Fruit fly (Drosophila melanogaster) whole organism, embryonic: Measurements from ENCODE around the gene Jhbp12.

ENCODE experiments used
- Adf1 ChIP-seq: fragments of 200-800 bp; sonication (Bioruptor generic); IDR thresholded peaks from 2 replicates; pipeline ENCODE4 v1.3.6; 2022; ENCODE audit warnings: missing biosample characterization, missing genetic modification characterization
- Awh ChIP-seq: fragments of 200-800 bp; sonication (Bioruptor generic); IDR thresholded peaks from 2 replicates; pipeline ENCODE4, ENCODE4 v1.3.6; 2022; ENCODE audit warnings: missing biosample characterization, missing genetic modification characterization
- Bdp1 ChIP-seq: fragments of 200-800 bp; sonication (Bioruptor generic); optimal IDR thresholded peaks from 3 replicates; lab custom pipeline; 2016; ENCODE audit warnings: missing biosample characterization, missing genetic modification characterization
- Blimp-1 ChIP-seq: fragments of 200-800 bp; sonication (Bioruptor generic); optimal IDR thresholded peaks from 3 replicates; lab custom pipeline; 2018; ENCODE audit warnings: missing biosample characterization, missing genetic modification characterization, mild to moderate bottlenecking, moderate library complexity, missing genetic modification reagents
- CG10462 ChIP-seq: fragments of 200-800 bp; sonication (Bioruptor generic); optimal IDR thresholded peaks from 2 replicates; lab custom pipeline; 2016; ENCODE audit warnings: missing biosample characterization, missing genetic modification characterization
- CG10959 ChIP-seq: fragments of 200-800 bp; sonication (Bioruptor generic); IDR thresholded peaks from 2 replicates; pipeline ENCODE4 v1.3.6; 2022; ENCODE audit warnings: missing biosample characterization, missing genetic modification characterization
- CG11723 ChIP-seq: fragments of 200-800 bp; sonication (Bioruptor generic); optimal IDR thresholded peaks from 2 replicates; lab custom pipeline; 2017; ENCODE audit warnings: missing biosample characterization, mild to moderate bottlenecking, missing genetic modification characterization
- CG15601 ChIP-seq: fragments of 200-800 bp; sonication (Bioruptor generic); optimal IDR thresholded peaks from 3 replicates; lab custom pipeline; 2019; ENCODE audit warnings: missing biosample characterization, mild to moderate bottlenecking, missing genetic modification characterization, moderate library complexity
- CG2116 ChIP-seq: fragments of 200-800 bp; sonication (Bioruptor generic); optimal IDR thresholded peaks from 3 replicates; lab custom pipeline; 2018; ENCODE audit warnings: missing biosample characterization, mild to moderate bottlenecking, missing genetic modification characterization
- CG2889 ChIP-seq: fragments of 200-800 bp; sonication (Bioruptor generic); IDR thresholded peaks from 3 replicates; pipeline ENCODE4 v1.3.6; 2022; ENCODE audit warnings: missing biosample characterization, missing genetic modification characterization
- CG33213 ChIP-seq: fragments of 200-800 bp; sonication (Bioruptor generic); optimal IDR thresholded peaks from 3 replicates; lab custom pipeline; 2016; ENCODE audit warnings: missing biosample characterization, missing genetic modification characterization
- CG6791 ChIP-seq: fragments of 200-800 bp; sonication (Bioruptor generic); IDR thresholded peaks from 3 replicates; pipeline ENCODE4 v1.3.6; 2022; ENCODE audit warnings: missing biosample characterization, missing genetic modification characterization; ENCODE audit not compliant: partially characterized antibody
- CG7556 ChIP-seq: fragments of 200-800 bp; sonication (Bioruptor generic); optimal IDR thresholded peaks from 2 replicates; lab custom pipeline; 2017; ENCODE audit warnings: missing biosample characterization, mild to moderate bottlenecking, missing genetic modification characterization
- CG7928 ChIP-seq: fragments of 200-800 bp; sonication (Bioruptor generic); optimal IDR thresholded peaks from 2 replicates; lab custom pipeline; 2017; ENCODE audit warnings: missing biosample characterization, mild to moderate bottlenecking, missing genetic modification characterization
- CkIIα-i1 ChIP-seq: fragments of 200-800 bp; sonication (Bioruptor generic); IDR thresholded peaks from 2 replicates; pipeline ENCODE4 v1.3.6; 2022; ENCODE audit warnings: missing biosample characterization, missing genetic modification characterization
- CoRest ChIP-seq: fragments of 200-800 bp; sonication (Bioruptor generic); optimal IDR thresholded peaks from 3 replicates; lab custom pipeline; 2018; ENCODE audit warnings: missing biosample characterization, mild to moderate bottlenecking, missing genetic modification characterization, moderate library complexity
- Dad ChIP-seq: fragments of 200-800 bp; sonication (Bioruptor generic); optimal IDR thresholded peaks from 3 replicates; lab custom pipeline; 2016; ENCODE audit warnings: missing biosample characterization, missing genetic modification characterization
- Deaf1 ChIP-seq: fragments of 200-800 bp; optimal IDR thresholded peaks from 3 replicates; lab custom pipeline; 2019; ENCODE audit warnings: missing biosample characterization, mild to moderate bottlenecking, missing genetic modification characterization, moderate library complexity
- Ets97D ChIP-seq: fragments of 200-800 bp; sonication (Bioruptor generic); optimal IDR thresholded peaks from 3 replicates; lab custom pipeline; 2016; ENCODE audit warnings: missing biosample characterization, missing genetic modification characterization
- HHEX ChIP-seq: fragments of 200-800 bp; sonication (Bioruptor generic); optimal IDR thresholded peaks from 3 replicates; lab custom pipeline; 2017; ENCODE audit warnings: missing biosample characterization, mild to moderate bottlenecking, missing genetic modification characterization, missing genetic modification reagents
- MBD-R2 ChIP-seq: fragments of 200-800 bp; sonication (Bioruptor generic); IDR thresholded peaks from 2 replicates; pipeline ENCODE4 v1.3.6; 2022; ENCODE audit warnings: missing biosample characterization, missing genetic modification characterization
- Meics ChIP-seq: fragments of 200-800 bp; sonication (Bioruptor generic); optimal IDR thresholded peaks from 2 replicates; lab custom pipeline; 2017; ENCODE audit warnings: missing biosample characterization, mild to moderate bottlenecking, missing genetic modification characterization
- NFAT ChIP-seq: fragments of 200-800 bp; sonication (Bioruptor generic); IDR thresholded peaks from 2 replicates; pipeline ENCODE4 v1.3.6; 2022; ENCODE audit warnings: missing biosample characterization, missing genetic modification characterization
- Neu2 ChIP-seq: fragments of 200-800 bp; sonication (Bioruptor generic); optimal IDR thresholded peaks from 3 replicates; lab custom pipeline; 2016; ENCODE audit warnings: missing biosample characterization, missing genetic modification characterization, borderline replicate concordance
- Oaz ChIP-seq: fragments of 200-800 bp; sonication (Bioruptor generic); IDR thresholded peaks from 2 replicates; pipeline ENCODE4 v1.3.6; 2022; ENCODE audit warnings: missing biosample characterization, missing genetic modification characterization
- Rx ChIP-seq: fragments of 200-800 bp; sonication (Bioruptor generic); IDR thresholded peaks from 2 replicates; pipeline ENCODE4 v1.3.6; 2022; ENCODE audit warnings: missing biosample characterization, missing genetic modification characterization
- Stat92E ChIP-seq, 3 experiments: fragments of >200 bp in 2 of 3; fragments of 200-800 bp in 1 of 3; sonication (Bioruptor generic) in 1 of 3; optimal IDR thresholded peaks; 2 replicates each; lab custom pipeline; 2017 to 2019; ENCODE audit warnings: missing biosample characterization in 3 of 3, missing genetic modification characterization in 3 of 3, mild to moderate bottlenecking in 1 of 3, moderate library complexity in 1 of 3
- Xbp1 ChIP-seq: fragments of 200-800 bp; sonication (Bioruptor generic); optimal IDR thresholded peaks from 3 replicates; lab custom pipeline; 2016; ENCODE audit warnings: missing biosample characterization, mild to moderate bottlenecking, missing genetic modification characterization
- ash1 ChIP-seq: fragments of 200-800 bp; sonication (Bioruptor generic); optimal IDR thresholded peaks from 2 replicates; lab custom pipeline; 2018; ENCODE audit warnings: missing biosample characterization, mild to moderate bottlenecking, missing genetic modification characterization
- bab2 ChIP-seq: fragments of 200-800 bp; sonication (Bioruptor generic); optimal IDR thresholded peaks from 2 replicates; lab custom pipeline; 2016; ENCODE audit warnings: missing biosample characterization, missing genetic modification characterization
- cato ChIP-seq: fragments of 200-800 bp; sonication (Bioruptor generic); optimal IDR thresholded peaks from 2 replicates; lab custom pipeline; 2016; ENCODE audit warnings: missing biosample characterization, missing genetic modification characterization, borderline replicate concordance
- disco-r ChIP-seq: fragments of 200-800 bp; sonication (Bioruptor generic); optimal IDR thresholded peaks from 2 replicates; lab custom pipeline; 2016; ENCODE audit warnings: missing biosample characterization, missing genetic modification characterization
- dmrt11E ChIP-seq: fragments of 200-800 bp; sonication (Bioruptor generic); optimal IDR thresholded peaks from 3 replicates; lab custom pipeline; 2018; ENCODE audit warnings: missing biosample characterization, mild to moderate bottlenecking, missing genetic modification characterization, moderate library complexity
- esg ChIP-seq: fragments of 200-800 bp; sonication (Bioruptor generic); conservative IDR thresholded peaks from 2 replicates; pipeline ENCODE4 v1.3.6; 2022; ENCODE audit warnings: missing biosample characterization, missing genetic modification characterization
- eyg ChIP-seq: fragments of 200-800 bp; sonication (Bioruptor generic); optimal IDR thresholded peaks from 3 replicates; lab custom pipeline; 2016; ENCODE audit warnings: missing biosample characterization, missing genetic modification characterization
- fd96Cb ChIP-seq: fragments of 200-800 bp; sonication (Bioruptor generic); optimal IDR thresholded peaks from 2 replicates; lab custom pipeline; 2018; ENCODE audit warnings: missing biosample characterization, mild to moderate bottlenecking, missing genetic modification characterization, moderate library complexity
- gce ChIP-seq: fragments of 200-800 bp; sonication (Bioruptor generic); IDR thresholded peaks from 3 replicates; pipeline ENCODE4 v1.3.6; 2022; ENCODE audit warnings: missing biosample characterization, missing genetic modification characterization
- gsb-n ChIP-seq: fragments of 200-800 bp; sonication (Bioruptor generic); optimal IDR thresholded peaks from 3 replicates; lab custom pipeline; 2018; ENCODE audit warnings: missing biosample characterization, mild to moderate bottlenecking, missing genetic modification characterization
- jumu ChIP-seq: fragments of 200-800 bp; sonication (Bioruptor generic); optimal IDR thresholded peaks from 3 replicates; lab custom pipeline; 2016; ENCODE audit warnings: missing biosample characterization, missing genetic modification characterization
- maf-S ChIP-seq: fragments of 200-800 bp; sonication (Bioruptor generic); optimal IDR thresholded peaks from 2 replicates; lab custom pipeline; 2016; ENCODE audit warnings: missing biosample characterization, missing genetic modification characterization
- mirr ChIP-seq: fragments of 200-800 bp; sonication (Bioruptor generic); optimal IDR thresholded peaks from 3 replicates; lab custom pipeline; 2018; ENCODE audit warnings: missing biosample characterization, mild to moderate bottlenecking, missing genetic modification characterization
- nau ChIP-seq: fragments of 200-800 bp; sonication (Bioruptor generic); optimal IDR thresholded peaks from 3 replicates; lab custom pipeline; 2017; ENCODE audit warnings: missing biosample characterization, mild to moderate bottlenecking, missing genetic modification characterization, missing genetic modification reagents
- pum ChIP-seq: fragments of 200-800 bp; sonication (Bioruptor generic); optimal IDR thresholded peaks from 2 replicates; lab custom pipeline; 2016; ENCODE audit warnings: missing biosample characterization, missing genetic modification characterization
- salm ChIP-seq: fragments of 200-800 bp; sonication (Bioruptor generic); optimal IDR thresholded peaks from 2 replicates; lab custom pipeline; 2018; ENCODE audit warnings: missing biosample characterization, mild to moderate bottlenecking, missing genetic modification characterization
- schlank ChIP-seq: fragments of 200-800 bp; sonication (Bioruptor generic); optimal IDR thresholded peaks from 2 replicates; lab custom pipeline; 2018; ENCODE audit warnings: missing biosample characterization, mild to moderate bottlenecking, missing genetic modification characterization
- shn ChIP-seq: fragments of 200-800 bp; sonication (Bioruptor generic); optimal IDR thresholded peaks from 3 replicates; lab custom pipeline; 2016; ENCODE audit warnings: missing biosample characterization, missing genetic modification characterization
- stc ChIP-seq: fragments of 200-800 bp; sonication (Bioruptor generic); IDR thresholded peaks from 2 replicates; pipeline ENCODE4 v1.3.6; 2022; ENCODE audit warnings: missing biosample characterization, missing genetic modification characterization
- tgo ChIP-seq: fragments of 200-800 bp; sonication (Bioruptor generic); IDR thresholded peaks from 3 replicates; pipeline ENCODE4 v1.3.6; 2022; ENCODE audit warnings: missing biosample characterization, missing genetic modification characterization
- tin ChIP-seq: fragments of 200-800 bp; sonication (Bioruptor generic); optimal IDR thresholded peaks from 3 replicates; lab custom pipeline; 2016; ENCODE audit warnings: missing biosample characterization, missing genetic modification characterization
- tio ChIP-seq: fragments of 200-800 bp; sonication (Bioruptor generic); optimal IDR thresholded peaks from 2 replicates; lab custom pipeline; 2017; ENCODE audit warnings: missing biosample characterization, missing genetic modification characterization, inconsistent platforms
- ttk ChIP-seq: fragments of 200-800 bp; sonication (Bioruptor generic); IDR thresholded peaks from 2 replicates; pipeline ENCODE4 v2.1.2; 2022; ENCODE audit warnings: missing biosample characterization, missing genetic modification characterization

Jhbp12 gene

DNA sequence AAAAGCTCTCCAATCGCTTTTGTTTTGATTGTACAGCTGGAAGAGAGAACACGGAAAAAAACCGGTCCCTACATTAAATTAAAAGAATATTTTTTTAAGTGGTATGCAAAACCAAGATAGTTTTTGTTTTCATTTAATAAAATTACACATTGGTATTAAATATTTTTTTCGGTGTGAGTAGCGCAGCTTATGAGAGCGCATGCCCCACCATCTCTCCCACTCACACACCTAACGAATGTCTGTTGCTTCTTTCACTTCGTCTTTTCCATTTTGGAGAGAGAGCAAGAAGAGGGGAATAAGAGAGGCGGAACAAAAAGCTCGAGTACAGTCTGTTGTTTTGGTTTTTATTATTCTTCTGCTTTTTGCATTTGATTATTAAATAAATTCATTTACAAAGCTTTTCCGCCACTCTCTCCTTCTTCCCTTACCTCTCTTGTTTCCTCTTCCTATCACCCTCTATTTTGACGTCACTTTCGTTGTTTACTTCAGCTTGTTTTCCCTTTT lies 48.0 kb downstream of the Jhbp12 start (continued):
- peak; percentile 98 for TF ChIP-seq CG7556
- peak; percentile 97 for TF ChIP-seq tin (GFP tag; lab: Kevin White, UChicago)
- peak; percentile 99 for TF ChIP-seq Meics (GFP tag; lab: Kevin White, UChicago)
- peak; percentile 96 for TF ChIP-seq maf-S (GFP tag; lab: Kevin White, UChicago)
- TF ChIP-seq CG10959 (GFP tag; lab: Robert Waterston, UW), result peak; percentile 93
- TF ChIP-seq dmrt11E, result peak; percentile 77
- peak; percentile 96 for TF ChIP-seq Blimp-1 (GFP tag; lab: Kevin White, UChicago)
- peak; percentile 90 for TF ChIP-seq shn (GFP tag; lab: Kevin White, UChicago)
- TF ChIP-seq CG15601 (tag; lab: Kevin White, UChicago), result peak; percentile 96
- TF ChIP-seq esg, result peak; percentile 97
- peak; percentile 79 for TF ChIP-seq CG7928
- peak; percentile 90 for TF ChIP-seq cato (GFP tag; lab: Kevin White, UChicago)
- peak; percentile 94 for TF ChIP-seq salm (tag; lab: Kevin White, UChicago)
- TF ChIP-seq jumu (GFP tag; lab: Kevin White, UChicago), result peak; percentile 92
- TF ChIP-seq CG2116, result peak; percentile 86
- peak; percentile 99 for TF ChIP-seq gce (GFP tag; lab: Robert Waterston, UW)
- TF ChIP-seq CG33213, result peak; percentile 95
- peak; percentile 95 for TF ChIP-seq Dad (GFP tag; lab: Kevin White, UChicago)
- TF ChIP-seq ash1, result peak; percentile 93
- TF ChIP-seq Adf1 (GFP tag; lab: Robert Waterston, UW), result peak; percentile 90
- peak; percentile 95 for TF ChIP-seq fd96Cb (tag; lab: Kevin White, UChicago)
- peak; percentile 88 for TF ChIP-seq Ets97D (GFP tag; lab: Kevin White, UChicago)
- peak; percentile 94 for TF ChIP-seq mirr (GFP tag; lab: Kevin White, UChicago)
- peak; percentile 95 for TF ChIP-seq CG11723 (GFP tag; lab: Kevin White, UChicago)
- TF ChIP-seq Oaz (GFP tag; lab: Robert Waterston, UW), result peak; percentile 97
- no peak for TF ChIP-seq CG6791 (GFP tag; lab: Robert Waterston, UW)
- peak; percentile 98 for TF ChIP-seq ttk (GFP tag; lab: Robert Waterston, UW)
- TF ChIP-seq NFAT (GFP tag; lab: Robert Waterston, UW), result peak; percentile 99
- peak; percentile 87 for TF ChIP-seq Deaf1
- TF ChIP-seq Xbp1 (GFP tag; lab: Kevin White, UChicago), result peak; percentile 98
- TF ChIP-seq bab2 (GFP tag; lab: Kevin White, UChicago), result peak; percentile 96
- TF ChIP-seq nau (GFP tag; lab: Kevin White, UChicago), result peak; percentile 96
- peak; percentile 98 for TF ChIP-seq HHEX (GFP tag; lab: Kevin White, UChicago)
- peak; percentile 90 for TF ChIP-seq CkIIα-i1 (GFP tag; lab: Robert Waterston, UW)
- peak; percentile 98 for TF ChIP-seq Rx (GFP tag; lab: Robert Waterston, UW)
- TF ChIP-seq Stat92E (GFP tag; optimal IDR thresholded peaks at IDR 0.05; lab: Kevin White, UChicago), result peak in 1 of 3 experiments; percentile 82
- peak; percentile 92 for TF ChIP-seq tio (GFP tag; lab: Kevin White, UChicago)
- TF ChIP-seq schlank, result peak; percentile 94
- TF ChIP-seq CoRest, result peak; percentile 97
- peak; percentile 67 for TF ChIP-seq eyg (GFP tag; lab: Kevin White, UChicago)
- TF ChIP-seq stc, result peak; percentile 99
- TF ChIP-seq CG10462 (GFP tag; lab: Kevin White, UChicago), result peak; percentile 94
- peak; percentile 92 for TF ChIP-seq pum (GFP tag; lab: Kevin White, UChicago)
- TF ChIP-seq gsb-n (tag; lab: Kevin White, UChicago), result peak; percentile 97
- TF ChIP-seq Awh, result peak; percentile 99
- TF ChIP-seq disco-r, result peak; percentile 88
- peak; percentile 99 for TF ChIP-seq MBD-R2
- TF ChIP-seq CG2889 (GFP tag; lab: Robert Waterston, UW), result peak; percentile 95
- peak; percentile 40 for TF ChIP-seq Neu2 (GFP tag; lab: Kevin White, UChicago)
- peak; percentile 91 for TF ChIP-seq Bdp1 (GFP tag; lab: Kevin White, UChicago)
- TF ChIP-seq tgo, result peak; percentile 98
